Worm (Caenorhabditis elegans) whole organism, L1 larva: ENCODE results near the gene C38H2.2.
A peak's percentile ranks its signal among the peaks of the same experiment; 100 is the strongest.

Source experiments
- C04F5.9 ChIP-seq: sonication (generic microtip); optimal IDR thresholded peaks from 2 replicates; lab custom pipeline; 2016; ENCODE audit warnings: missing genetic modification characterization, missing compliant biosample characterization
- C16A3.4 ChIP-seq: fragments of 150-350 bp; optimal IDR thresholded peaks from 2 replicates; lab custom pipeline; 2014; ENCODE audit warnings: missing biosample characterization, missing genetic modification characterization
- F16B12.6 ChIP-seq: fragments of 150-350 bp; optimal IDR thresholded peaks from 2 replicates; lab custom pipeline; 2014; ENCODE audit warnings: missing biosample characterization, missing genetic modification characterization
- Y116A8C.19 ChIP-seq: sonication (generic microtip); optimal IDR thresholded peaks from 2 replicates; lab custom pipeline; 2016; ENCODE audit warnings: missing compliant biosample characterization, missing genetic modification characterization, borderline replicate concordance
- aha-1 ChIP-seq: fragments of 150-350 bp; optimal IDR thresholded peaks from 2 replicates; lab custom pipeline; 2014; ENCODE audit warnings: missing biosample characterization, missing genetic modification characterization
- ama-1 ChIP-seq: fragments of 150-350 bp; optimal IDR thresholded peaks from 2 replicates; lab custom pipeline; 2014
- blmp-1 ChIP-seq: fragments of 150-350 bp; optimal IDR thresholded peaks from 2 replicates; lab custom pipeline; 2014; ENCODE audit warnings: missing biosample characterization, missing genetic modification characterization
- ceh-82 ChIP-seq, 3 experiments: fragments of 150-350 bp in 1 of 3; sonication (generic microtip) in 2 of 3; optimal IDR thresholded peaks; 2 replicates each; lab custom pipeline; 2014 to 2017; ENCODE audit warnings: missing biosample characterization in 3 of 3, missing genetic modification characterization in 3 of 3
- ceh-90 ChIP-seq: sonication (generic microtip); optimal IDR thresholded peaks from 2 replicates; lab custom pipeline; 2016; ENCODE audit warnings: missing genetic modification characterization, missing compliant biosample characterization
- ces-1 ChIP-seq: fragments of 150-350 bp; optimal IDR thresholded peaks from 2 replicates; lab custom pipeline; 2014; ENCODE audit warnings: missing biosample characterization, missing genetic modification reagents, missing genetic modification characterization
- dpl-1 ChIP-seq, 3 experiments: fragments of 150-350 bp in 2 of 3; sonication (generic microtip) in 1 of 3; optimal IDR thresholded peaks; 2 replicates each; lab custom pipeline; 2014 to 2017; ENCODE audit warnings: missing biosample characterization in 3 of 3, missing genetic modification characterization in 3 of 3, missing genetic modification reagents in 3 of 3
- efl-3 ChIP-seq: fragments of 200-800 bp; sonication (Bioruptor generic); optimal IDR thresholded peaks from 2 replicates; lab custom pipeline; 2018; ENCODE audit warnings: mild to moderate bottlenecking, missing genetic modification characterization, missing compliant biosample characterization
- egl-13 ChIP-seq: sonication (generic microtip); optimal IDR thresholded peaks from 2 replicates; lab custom pipeline; 2016; ENCODE audit warnings: missing genotype, missing genetic modification reagents, missing genetic modification characterization, missing compliant biosample characterization
- egl-27 ChIP-seq, 2 experiments: fragments of 150-350 bp in 1 of 2; sonication (generic microtip); optimal IDR thresholded peaks; 3 replicates each; lab custom pipeline; 2017 to 2018; ENCODE audit warnings: missing biosample characterization in 2 of 2, missing genetic modification characterization in 2 of 2, missing genetic modification reagents in 2 of 2
- elt-2 ChIP-seq: sonication (generic microtip); optimal IDR thresholded peaks from 2 replicates; lab custom pipeline; 2016; ENCODE audit warnings: missing genetic modification characterization, mild to moderate bottlenecking, inconsistent platforms, missing compliant biosample characterization, missing genetic modification reagents
- elt-3 ChIP-seq, 6 experiments: fragments of 150-350 bp in 1 of 6; sonication (generic microtip); optimal IDR thresholded peaks; 2 replicates each; lab custom pipeline; 2017 to 2018; ENCODE audit warnings: missing biosample characterization in 6 of 6, missing genetic modification characterization in 6 of 6, inconsistent platforms in 1 of 6
- fkh-4 ChIP-seq: sonication (generic microtip); optimal IDR thresholded peaks from 2 replicates; lab custom pipeline; 2016; ENCODE audit warnings: missing compliant biosample characterization, missing genetic modification characterization, borderline replicate concordance
- fkh-8 ChIP-seq: sonication (generic microtip); optimal IDR thresholded peaks from 2 replicates; lab custom pipeline; 2016; ENCODE audit warnings: mild to moderate bottlenecking, missing genetic modification characterization, missing compliant biosample characterization
- grh-1 ChIP-seq: fragments of 200-800 bp; sonication (Bioruptor generic); IDR thresholded peaks from 2 replicates; pipeline ENCODE4 v1.3.6; 2022; ENCODE audit warnings: missing genetic modification reagents, missing genetic modification characterization, missing compliant biosample characterization
- hlh-17 ChIP-seq: fragments of 200-800 bp; sonication (Bioruptor generic); optimal IDR thresholded peaks from 2 replicates; lab custom pipeline; 2018; ENCODE audit warnings: missing genetic modification characterization, mild to moderate bottlenecking, missing compliant biosample characterization, moderate library complexity, borderline replicate concordance
- hlh-4 ChIP-seq: sonication (generic microtip); optimal IDR thresholded peaks from 2 replicates; lab custom pipeline; 2016; ENCODE audit warnings: mild to moderate bottlenecking, missing genetic modification characterization, missing compliant biosample characterization
- lin-14 ChIP-seq: fragments of 200-800 bp; sonication (Bioruptor generic); optimal IDR thresholded peaks from 2 replicates; lab custom pipeline; 2018; ENCODE audit warnings: mild to moderate bottlenecking, missing genetic modification characterization, moderate library complexity, missing compliant biosample characterization
- lin-15B ChIP-seq: fragments of 150-350 bp; sonication (generic microtip); optimal IDR thresholded peaks from 3 replicates; lab custom pipeline; 2014; ENCODE audit warnings: missing biosample characterization, missing genetic modification characterization
- mdl-1 ChIP-seq, 2 experiments: fragments of 150-350 bp; optimal IDR thresholded peaks; 2 replicates each; lab custom pipeline; 2014 to 2017; ENCODE audit warnings: missing biosample characterization in 2 of 2, missing genetic modification characterization in 2 of 2, inconsistent platforms in 1 of 2
- mep-1 ChIP-seq: fragments of 150-350 bp; optimal IDR thresholded peaks from 2 replicates; lab custom pipeline; 2014; ENCODE audit warnings: missing biosample characterization, missing genetic modification characterization
- nhr-11 ChIP-seq: fragments of 150-350 bp; optimal IDR thresholded peaks from 2 replicates; lab custom pipeline; 2014; ENCODE audit warnings: missing biosample characterization, missing genetic modification characterization
- nhr-19 ChIP-seq: fragments of 200-800 bp; sonication (Bioruptor generic); conservative IDR thresholded peaks from 2 replicates; pipeline ENCODE4 v1.3.6; 2022; ENCODE audit warnings: missing genetic modification characterization, missing compliant biosample characterization
- nhr-20 ChIP-seq: sonication (generic microtip); optimal IDR thresholded peaks from 2 replicates; lab custom pipeline; 2016; ENCODE audit warnings: mild to moderate bottlenecking, missing genetic modification characterization, missing compliant biosample characterization
- nhr-47 ChIP-seq: sonication (generic microtip); optimal IDR thresholded peaks from 2 replicates; lab custom pipeline; 2016; ENCODE audit warnings: mild to moderate bottlenecking, missing genetic modification characterization, moderate library complexity, missing compliant biosample characterization
- nhr-84 ChIP-seq: sonication (generic microtip); optimal IDR thresholded peaks from 2 replicates; lab custom pipeline; 2017; ENCODE audit warnings: missing biosample characterization, missing genetic modification characterization
- nhr-85 ChIP-seq: sonication (generic microtip); peaks from one replicate; lab custom pipeline; 2016; ENCODE audit warnings: missing genetic modification characterization, inconsistent platforms, missing compliant biosample characterization
- nhr-90 ChIP-seq: sonication (generic microtip); optimal IDR thresholded peaks from 2 replicates; lab custom pipeline; 2016; ENCODE audit warnings: mild to moderate bottlenecking, missing genetic modification characterization, missing compliant biosample characterization; ENCODE audit not compliant: poor library complexity
- pqm-1 ChIP-seq: sonication (generic microtip); optimal IDR thresholded peaks from 3 replicates; lab custom pipeline; 2017; ENCODE audit warnings: missing biosample characterization, missing genetic modification characterization
- rnt-1 ChIP-seq: sonication (generic microtip); optimal IDR thresholded peaks from 2 replicates; lab custom pipeline; 2016; ENCODE audit warnings: mild to moderate bottlenecking, missing genetic modification characterization, moderate library complexity, missing compliant biosample characterization
- sptf-1 ChIP-seq: fragments of 150-350 bp; optimal IDR thresholded peaks from 2 replicates; lab custom pipeline; 2014; ENCODE audit warnings: missing biosample characterization, missing genetic modification characterization
- sup-37 ChIP-seq: fragments of 200-800 bp; sonication (Bioruptor generic); optimal IDR thresholded peaks from 2 replicates; lab custom pipeline; 2018; ENCODE audit warnings: mild to moderate bottlenecking, missing genetic modification characterization, missing compliant biosample characterization
- swsn-7 ChIP-seq: sonication (generic microtip); optimal IDR thresholded peaks from 2 replicates; lab custom pipeline; 2016; ENCODE audit warnings: missing genetic modification characterization, missing compliant biosample characterization
- tbx-2 ChIP-seq: sonication (generic microtip); optimal IDR thresholded peaks from 2 replicates; lab custom pipeline; 2016; ENCODE audit warnings: missing genetic modification characterization, missing compliant biosample characterization
- tlp-1 ChIP-seq: fragments of 150-350 bp; optimal IDR thresholded peaks from 2 replicates; lab custom pipeline; 2014; ENCODE audit warnings: missing biosample characterization, missing genetic modification characterization
- unc-30 ChIP-seq: sonication (generic microtip); optimal IDR thresholded peaks from 2 replicates; lab custom pipeline; 2017; ENCODE audit warnings: missing biosample characterization, missing genetic modification characterization
- unc-98 ChIP-seq: fragments of 200-800 bp; sonication (Bioruptor generic); IDR thresholded peaks from 2 replicates; pipeline ENCODE4 v1.3.6; 2022; ENCODE audit warnings: missing genetic modification characterization, missing compliant biosample characterization
- vab-15 ChIP-seq: sonication (generic microtip); optimal IDR thresholded peaks from 2 replicates; lab custom pipeline; 2017; ENCODE audit warnings: missing genotype, mild to moderate bottlenecking, missing genetic modification characterization, missing compliant biosample characterization
- xbp-1 ChIP-seq: sonication (generic microtip); optimal IDR thresholded peaks from 2 replicates; lab custom pipeline; 2016; ENCODE audit warnings: missing genetic modification characterization, missing compliant biosample characterization
- zag-1 ChIP-seq: fragments of 150-350 bp; optimal IDR thresholded peaks from 2 replicates; lab custom pipeline; 2014; ENCODE audit warnings: missing biosample characterization, missing genetic modification characterization
- zip-4 ChIP-seq: fragments of 200-800 bp; sonication (Bioruptor generic); optimal IDR thresholded peaks from 2 replicates; lab custom pipeline; 2018; ENCODE audit warnings: mild to moderate bottlenecking, missing genetic modification characterization, moderate library complexity, missing compliant biosample characterization
- ztf-4 ChIP-seq: fragments of 150-350 bp; optimal IDR thresholded peaks from 2 replicates; lab custom pipeline; 2014; ENCODE audit warnings: missing biosample characterization, missing genetic modification characterization

C38H2.2 gene

ce11 chrIII:10335086-10335485 is 46.5 kb upstream of the C38H2.2 start, which contains the start of gene ced-9:
ced-9 (plus strand) TSS chrIII:10335172.
- TF ChIP-seq egl-13 (tag; lab: Kevin White, UChicago): no peak
- TF ChIP-seq hlh-4 (tag; lab: Kevin White, UChicago): no peak
- no peak for TF ChIP-seq zag-1 (tag; lab: Kevin White, UChicago)
- no peak for TF ChIP-seq nhr-19 (GFP tag; lab: Robert Waterston, UW)
- TF ChIP-seq mep-1 (tag; lab: Kevin White, UChicago): no peak
- TF ChIP-seq nhr-90 (tag; lab: Kevin White, UChicago): no peak
- TF ChIP-seq xbp-1 (tag; lab: Kevin White, UChicago): no peak
- no peak for TF ChIP-seq fkh-4 (tag; lab: Kevin White, UChicago)
- no peak for TF ChIP-seq lin-15B (tag; lab: Kevin White, UChicago)
- no peak for TF ChIP-seq C04F5.9 (tag; lab: Kevin White, UChicago)
- no peak for TF ChIP-seq nhr-20 (tag; lab: Kevin White, UChicago)
- TF ChIP-seq tlp-1 (tag; lab: Kevin White, UChicago): no peak
- no peak for TF ChIP-seq pqm-1
- TF ChIP-seq, all 84 proteins: peak for 0

ce11 chrIII:10336109-10336508 is 45.5 kb upstream of the C38H2.2 start:
- TF ChIP-seq nhr-84 (tag; lab: Kevin White, UChicago) (no peak), ama-1 (lab: Kevin White, UChicago) (no peak), pqm-1 (no peak), efl-3 (no peak), unc-98 (GFP tag; lab: Robert Waterston, UW) (no peak), nhr-47 (tag; lab: Kevin White, UChicago) (no peak), nhr-85 (no peak), F16B12.6 (tag; lab: Kevin White, UChicago) (no peak), aha-1 (tag; lab: Kevin White, UChicago) (no peak), xbp-1 (tag; lab: Kevin White, UChicago) (no peak), unc-30 (no peak), hlh-17 (GFP tag; lab: Kevin White, UChicago) (no peak), hlh-4 (tag; lab: Kevin White, UChicago) (no peak)

- no peak for TF ChIP-seq sup-37
- no peak for TF ChIP-seq lin-15B (tag; lab: Kevin White, UChicago)
- TF ChIP-seq tbx-2 (tag; lab: Kevin White, UChicago): no peak
- TF ChIP-seq vab-15 (tag; lab: Kevin White, UChicago): no peak
- no peak for TF ChIP-seq zip-4 (GFP tag; lab: Kevin White, UChicago)
- no peak for TF ChIP-seq ceh-82 (tag; optimal IDR thresholded peaks at IDR 0.05; lab: Kevin White, UChicago)
- no peak for TF ChIP-seq nhr-11
- TF ChIP-seq ces-1 (GFP tag; lab: Kevin White, UChicago): no peak
- peak; percentile 65 for TF ChIP-seq blmp-1 (tag; lab: Kevin White, UChicago)
- TF ChIP-seq nhr-19 (GFP tag; lab: Robert Waterston, UW): no peak; the same call in 1 of the 2 replicates
- TF ChIP-seq egl-27 (tag; optimal IDR thresholded peaks at IDR 0.05; lab: Kevin White, UChicago): no peak
- no peak for TF ChIP-seq dpl-1 (GFP tag; optimal IDR thresholded peaks at IDR 0.05; lab: Kevin White, UChicago)
- TF ChIP-seq mdl-1 (tag; optimal IDR thresholded peaks at IDR 0.05; lab: Kevin White, UChicago): no peak
- TF ChIP-seq grh-1 (GFP tag; lab: Robert Waterston, UW): peak; percentile 35; the same call in 1 of the 2 replicates
- no peak for TF ChIP-seq xbp-1 (tag; lab: Kevin White, UChicago)
- peak; percentile 77 for TF ChIP-seq lin-14 (GFP tag; lab: Kevin White, UChicago)
- TF ChIP-seq nhr-84 (tag; lab: Kevin White, UChicago): no peak
- no peak for TF ChIP-seq elt-2
- no peak for TF ChIP-seq C16A3.4 (tag; lab: Kevin White, UChicago)
- no peak for TF ChIP-seq Y116A8C.19 (tag; lab: Kevin White, UChicago)
- peak; percentile 63 for TF ChIP-seq nhr-20 (tag; lab: Kevin White, UChicago)
- TF ChIP-seq nhr-47 (tag; lab: Kevin White, UChicago): peak; percentile 11
- TF ChIP-seq aha-1 (tag; lab: Kevin White, UChicago): no peak
- no peak for TF ChIP-seq ztf-4 (tag; lab: Kevin White, UChicago)
- no peak for TF ChIP-seq ceh-90
- TF ChIP-seq swsn-7: no peak
- no peak for TF ChIP-seq efl-3
- TF ChIP-seq sptf-1 (tag; lab: Kevin White, UChicago): no peak
- no peak for TF ChIP-seq fkh-8 (tag; lab: Kevin White, UChicago)
- no peak for TF ChIP-seq hlh-4 (tag; lab: Kevin White, UChicago)
- no peak for TF ChIP-seq unc-30
- peak in 3 of 6 experiments; percentile 36 to 67 (median 48) for TF ChIP-seq elt-3 (tag; optimal IDR thresholded peaks at IDR 0.05; lab: Kevin White, UChicago)
- TF ChIP-seq rnt-1 (tag; lab: Kevin White, UChicago): no peak
Measured at ce11 chrIII:10337508-10338166, 43.9 kb upstream of the C38H2.2 start, which contains the start of gene ttr-15. ttr-15 (plus strand) TSS chrIII:10337847.
